Worm (Caenorhabditis elegans): ENCODE data around the gene dhs-20.

- TF ChIP-seq ama-1 (optimal IDR thresholded peaks at IDR 0.05) (no peak), B0310.2 (tag; optimal IDR thresholded peaks at IDR 0.05) (no peak), ets-7 (tag; optimal IDR thresholded peaks at IDR 0.05) (no peak), tbx-11 (GFP tag; IDR thresholded peaks at IDR 0.05) (no peak), sea-1 (GFP tag; conservative IDR thresholded peaks at IDR 0.05) (no peak), flt-1 (GFP tag; IDR thresholded peaks at IDR 0.05) (no peak)
These were observed 43.5 kb upstream of the dhs-20 start for ce11 chrV:11647821-11648220.
